Worm (Caenorhabditis elegans) whole organism, L4/young adult: ENCODE measurements around the gene pxd-1.

Experiments used
- W03F9.2 ChIP-seq: fragments of 150-350 bp; optimal IDR thresholded peaks from 2 replicates; lab custom pipeline; 2014; ENCODE audit warnings: missing biosample characterization, missing genetic modification characterization
- him-1 ChIP-seq: sonication (generic microtip); optimal IDR thresholded peaks from 2 replicates; lab custom pipeline; 2016; ENCODE audit warnings: missing genotype, missing genetic modification reagents, missing genetic modification characterization, missing compliant biosample characterization

- TF ChIP-seq him-1 (tag; lab: Kevin White, UChicago) (no peak), W03F9.2 (no peak)
Observed at ce11 chrIII:4005446-4006192, at the start of gene pxd-1.
